Worm (Caenorhabditis elegans) whole organism, early embryonic: Measurements from ENCODE around the gene ram-5.

Experiments
- B0310.2 ChIP-seq: sonication (generic microtip); optimal IDR thresholded peaks from 2 replicates; lab custom pipeline; 2016; ENCODE audit warnings: mild to moderate bottlenecking, missing genetic modification characterization, missing compliant biosample characterization
- F13C5.2 ChIP-seq: sonication (generic microtip); optimal IDR thresholded peaks from 2 replicates; lab custom pipeline; 2017; ENCODE audit warnings: mild to moderate bottlenecking, missing genetic modification characterization, inconsistent platforms, missing compliant biosample characterization
- aly-1 ChIP-seq: sonication (generic microtip); optimal IDR thresholded peaks from 2 replicates; lab custom pipeline; 2016; ENCODE audit warnings: missing genetic modification characterization, missing compliant biosample characterization
- ama-1 ChIP-seq: fragments of 150-350 bp; optimal IDR thresholded peaks from 2 replicates; lab custom pipeline; 2014
- ceh-13 ChIP-seq: fragments of 200-800 bp; sonication (Bioruptor generic); optimal IDR thresholded peaks from 2 replicates; lab custom pipeline; 2018; ENCODE audit warnings: mild to moderate bottlenecking, missing genetic modification characterization, missing compliant biosample characterization
- ets-7 ChIP-seq: sonication (generic microtip); optimal IDR thresholded peaks from 2 replicates; lab custom pipeline; 2016; ENCODE audit warnings: missing genotype, missing genetic modification characterization, missing compliant biosample characterization
- hmbx-1 ChIP-seq: sonication (generic microtip); optimal IDR thresholded peaks from 2 replicates; lab custom pipeline; 2016; ENCODE audit warnings: mild to moderate bottlenecking, missing genetic modification characterization, missing compliant biosample characterization
- hnd-1 ChIP-seq: sonication (generic microtip); optimal IDR thresholded peaks from 2 replicates; lab custom pipeline; 2016; ENCODE audit warnings: missing genetic modification characterization, missing compliant biosample characterization
- sea-1 ChIP-seq: fragments of 200-800 bp; sonication (Bioruptor generic); conservative IDR thresholded peaks from 2 replicates; pipeline ENCODE4 v1.3.6; 2022; ENCODE audit warnings: missing genetic modification characterization, missing compliant biosample characterization
- tbx-11 ChIP-seq: fragments of 200-800 bp; sonication (Bioruptor generic); IDR thresholded peaks from 2 replicates; pipeline ENCODE4 v1.3.6; 2022; ENCODE audit warnings: missing genetic modification characterization, missing compliant biosample characterization
- tbx-37 ChIP-seq: fragments of 200-800 bp; sonication (Bioruptor generic); conservative IDR thresholded peaks from 2 replicates; pipeline ENCODE4 v1.3.6; 2022; ENCODE audit warnings: missing genetic modification reagents, missing genetic modification characterization, missing compliant biosample characterization
- tra-4 ChIP-seq: sonication (generic microtip); optimal IDR thresholded peaks from 2 replicates; lab custom pipeline; 2017; ENCODE audit warnings: missing genetic modification characterization, missing compliant biosample characterization

- TF ChIP-seq ama-1 (lab: Kevin White, UChicago) (no peak), sea-1 (no peak), B0310.2 (tag; lab: Kevin White, UChicago) (no peak), hmbx-1 (tag; lab: Kevin White, UChicago) (no peak), F13C5.2 (tag; lab: Kevin White, UChicago) (no peak), ceh-13 (GFP tag; lab: Kevin White, UChicago) (no peak), ets-7 (tag; lab: Kevin White, UChicago) (no peak), tbx-37 (GFP tag; lab: Robert Waterston, UW) (no peak), hnd-1 (tag; lab: Kevin White, UChicago) (no peak), tbx-11 (GFP tag; lab: Robert Waterston, UW) (no peak), tra-4 (tag; lab: Kevin White, UChicago) (no peak), aly-1 (tag; lab: Kevin White, UChicago) (no peak)
Observed at ce11 chrX:14565245-14565644, 15.3 kb downstream of the ram-5 start.
